Fruit fly (Drosophila melanogaster): Measurements from ENCODE around the gene CG3345.

Gene CG3345

dm6 chr2L:232187-232586, 36.7 kb upstream of the CG3345 start, which contains the start of gene CG13693:
TSS of gene CG13693 (plus strand) at chr2L:232487.
- TF ChIP-seq Atf6 (GFP tag; IDR thresholded peaks at IDR 0.05) (no peak), Doc3 (GFP tag; IDR thresholded peaks at IDR 0.05; ENCODE audit: partially characterized antibody) (no peak), lov (optimal IDR thresholded peaks at IDR 0.05) (no peak), lov (GFP tag; IDR thresholded peaks at IDR 0.05) (no peak), Sox100B (GFP tag; optimal IDR thresholded peaks at IDR 0.05) (no peak), Dll (GFP tag; IDR thresholded peaks at IDR 0.05; ENCODE audit: partially characterized antibody) (no peak), CG34224 (GFP tag; IDR thresholded peaks at IDR 0.05; ENCODE audit: partially characterized antibody) (no peak), CG7745 (tag; optimal IDR thresholded peaks at IDR 0.05) (no peak), CG12744 (GFP tag; optimal IDR thresholded peaks at IDR 0.05) (no peak)

DNA sequence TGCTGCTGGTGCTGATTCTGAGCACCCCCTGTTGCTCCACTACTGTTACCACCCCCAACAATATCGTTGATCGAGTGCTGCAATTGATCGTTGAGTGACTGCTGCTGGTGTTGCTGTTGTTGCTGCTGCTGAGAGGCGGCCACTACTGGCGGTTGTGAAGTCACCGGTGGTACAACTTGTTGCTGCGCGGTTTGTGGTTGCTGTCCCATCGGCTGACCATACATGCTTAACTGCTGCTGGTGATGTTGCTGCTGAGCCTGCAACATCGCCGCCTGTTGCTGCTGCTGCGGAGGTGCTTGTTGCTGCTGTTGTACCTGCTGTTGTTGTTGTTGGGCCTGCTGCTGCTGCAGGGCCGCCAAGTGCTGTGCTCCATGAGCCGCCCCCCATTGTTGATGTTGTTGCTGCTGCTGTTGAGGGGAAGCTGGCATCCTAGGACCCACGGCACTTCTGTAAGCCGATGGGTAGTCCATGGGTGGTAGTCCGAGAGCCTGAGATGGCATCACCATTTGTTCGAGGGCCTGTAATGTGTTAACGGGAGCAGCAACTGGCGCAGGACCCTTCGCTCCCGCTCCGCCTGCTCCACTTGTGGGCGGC, 28.6 kb upstream of the CG3345 start:
- TF ChIP-seq Ets65A (GFP tag) = peak; percentile 87
- no peak for TF ChIP-seq CG15073 (GFP tag; optimal IDR thresholded peaks at IDR 0.05)

DNA sequence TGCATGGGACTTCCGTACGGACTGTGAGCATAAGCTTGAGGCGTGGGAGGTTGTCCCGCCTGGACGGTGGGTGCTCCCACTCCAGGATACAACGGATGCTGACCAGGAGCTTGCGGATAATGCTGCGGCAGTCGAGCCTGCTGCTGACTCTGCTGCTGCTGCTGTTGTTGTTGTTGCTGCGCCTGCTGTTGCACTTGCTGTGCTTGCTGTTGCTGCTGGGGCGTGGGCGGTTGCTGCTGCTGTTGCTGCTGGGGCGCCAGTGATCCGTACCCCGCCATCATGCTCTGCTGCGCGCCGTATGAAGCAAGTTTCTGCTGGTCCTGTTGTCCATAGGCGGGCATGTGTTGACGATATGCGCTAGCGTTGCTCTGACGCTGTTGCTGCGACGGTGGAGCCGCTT, 27.5 kb upstream of the CG3345 start:
- TF ChIP-seq CG14050 (GFP tag; IDR thresholded peaks at IDR 0.05) (no peak), Aef1 (GFP tag; IDR thresholded peaks at IDR 0.05) (no peak), en (GFP tag; optimal IDR thresholded peaks at IDR 0.05) (no peak), ac (GFP tag; optimal IDR thresholded peaks at IDR 0.05) (no peak), CG33213 (GFP tag; optimal IDR thresholded peaks at IDR 0.05) (no peak), CG12219 (GFP tag; optimal IDR thresholded peaks at IDR 0.05) (no peak), slou (GFP tag; optimal IDR thresholded peaks at IDR 0.05) (no peak), CG14965 (GFP tag; optimal IDR thresholded peaks at IDR 0.05; ENCODE audit: borderline replicate concordance) (no peak), CG11696 (GFP tag; IDR thresholded peaks at IDR 0.05) (no peak), Spps (tag; optimal IDR thresholded peaks at IDR 0.05) (no peak), ro (GFP tag; IDR thresholded peaks at IDR 0.05) (no peak), dpn (GFP tag; optimal IDR thresholded peaks at IDR 0.05) (no peak), Bdp1 (GFP tag; optimal IDR thresholded peaks at IDR 0.05) (no peak), CG5180 (GFP tag; optimal IDR thresholded peaks at IDR 0.05) (no peak), CG7372 (GFP tag; IDR thresholded peaks at IDR 0.05) (no peak), tgo (GFP tag; IDR thresholded peaks at IDR 0.05) (no peak)

DNA sequence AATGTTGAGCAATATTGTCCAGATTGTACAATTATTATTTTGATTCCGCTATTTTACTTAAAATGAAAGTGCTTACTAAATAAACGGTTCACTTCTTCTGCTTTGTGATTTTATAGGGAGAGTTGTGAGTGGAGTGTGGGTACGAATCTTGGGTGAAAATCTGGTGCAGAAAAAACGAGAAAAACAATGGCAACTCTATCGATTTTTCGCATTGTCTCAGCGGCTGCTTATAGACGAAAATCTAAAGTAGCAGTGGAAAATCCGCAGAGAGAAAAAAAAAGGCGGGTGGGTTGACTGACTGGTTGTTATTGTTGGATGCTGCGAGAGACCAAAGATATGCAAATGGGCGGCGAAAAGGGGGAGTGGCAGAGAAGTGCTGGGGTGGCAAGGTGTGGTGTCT, 25.8 kb upstream of the CG3345 start:
- TF ChIP-seq CG9609 (GFP tag; optimal IDR thresholded peaks at IDR 0.05) (no peak), chinmo (GFP tag; IDR thresholded peaks at IDR 0.05; ENCODE audit: partially characterized antibody) (0 out of 4 replicates have a peak, but pooled peaks have one; percentile 52), pros (GFP tag; optimal IDR thresholded peaks at IDR 0.05) (peak; percentile 22), so (GFP tag; IDR thresholded peaks at IDR 0.05) (no peak), onecut (GFP tag; IDR thresholded peaks at IDR 0.05) (peak; percentile 91), Ada2b (GFP tag; IDR thresholded peaks at IDR 0.05) (no peak), MBD-R2 (GFP tag; IDR thresholded peaks at IDR 0.05) (0 out of 2 replicates have a peak, but pooled peaks have one; percentile 36), Atf3 (GFP tag; optimal IDR thresholded peaks at IDR 0.05) (no peak), nerfin-1 (tag; optimal IDR thresholded peaks at IDR 0.05) (peak; percentile 11), chm (GFP tag; IDR thresholded peaks at IDR 0.05) (peak; percentile 33; the same call in 1 of the 2 replicates), dmrt99B (tag; optimal IDR thresholded peaks at IDR 0.05) (no peak), Ets97D (GFP tag; optimal IDR thresholded peaks at IDR 0.05) (no peak), CG1792 (GFP tag; optimal IDR thresholded peaks at IDR 0.05) (no peak)
